Fruit fly (Drosophila melanogaster) whole organism, embryonic: ENCODE measurements around the gene Sirt6.

Experiments
- Atf6 ChIP-seq: fragments of 200-800 bp; sonication (Bioruptor generic); IDR thresholded peaks from 2 replicates; pipeline ENCODE4 v1.3.6; 2022; ENCODE audit warnings: missing biosample characterization, missing genetic modification characterization
- BtbVII ChIP-seq: fragments of 200-800 bp; sonication (Bioruptor generic); optimal IDR thresholded peaks from 3 replicates; lab custom pipeline; 2017; ENCODE audit warnings: missing biosample characterization, mild to moderate bottlenecking, missing genetic modification characterization
- Bteb2 ChIP-seq: fragments of 200-800 bp; sonication (Bioruptor generic); optimal IDR thresholded peaks from 2 replicates; lab custom pipeline; 2016; ENCODE audit warnings: missing biosample characterization, missing genetic modification characterization
- CG1024 ChIP-seq: fragments of 200-800 bp; sonication (Bioruptor generic); IDR thresholded peaks from 2 replicates; pipeline ENCODE4 v1.3.6; 2022; ENCODE audit warnings: missing biosample characterization, missing genetic modification characterization
- CG10979 ChIP-seq: fragments of 200-800 bp; sonication (Bioruptor generic); optimal IDR thresholded peaks from 2 replicates; lab custom pipeline; 2018; ENCODE audit warnings: missing biosample characterization, mild to moderate bottlenecking, missing genetic modification characterization, moderate library complexity
- CG11093 ChIP-seq: fragments of 200-800 bp; sonication (Bioruptor generic); IDR thresholded peaks from 3 replicates; pipeline ENCODE4 v1.3.6; 2022; ENCODE audit warnings: missing biosample characterization, missing genetic modification characterization
- CG11723 ChIP-seq: fragments of 200-800 bp; sonication (Bioruptor generic); optimal IDR thresholded peaks from 2 replicates; lab custom pipeline; 2017; ENCODE audit warnings: missing biosample characterization, mild to moderate bottlenecking, missing genetic modification characterization
- CG12155 ChIP-seq: fragments of 200-800 bp; sonication (Bioruptor generic); optimal IDR thresholded peaks from 3 replicates; lab custom pipeline; 2016; ENCODE audit warnings: missing biosample characterization, missing genetic modification characterization
- CG1233 ChIP-seq: fragments of 200-800 bp; sonication (Bioruptor generic); optimal IDR thresholded peaks from 4 replicates; lab custom pipeline; 2018; ENCODE audit warnings: missing biosample characterization, mild to moderate bottlenecking, missing genetic modification characterization
- CG14050 ChIP-seq: fragments of 200-800 bp; sonication (Bioruptor generic); IDR thresholded peaks from 3 replicates; pipeline ENCODE4 v1.3.6; 2022; ENCODE audit warnings: missing biosample characterization, missing genetic modification characterization
- CG18764 ChIP-seq: fragments of 200-800 bp; sonication (Bioruptor generic); optimal IDR thresholded peaks from 3 replicates; lab custom pipeline; 2016; ENCODE audit warnings: missing biosample characterization, missing genetic modification characterization
- CG2120 ChIP-seq: fragments of 200-800 bp; sonication (Bioruptor generic); optimal IDR thresholded peaks from 3 replicates; lab custom pipeline; 2016; ENCODE audit warnings: missing biosample characterization, missing genetic modification characterization
- CG33213 ChIP-seq: fragments of 200-800 bp; sonication (Bioruptor generic); optimal IDR thresholded peaks from 3 replicates; lab custom pipeline; 2016; ENCODE audit warnings: missing biosample characterization, missing genetic modification characterization
- CG3838 ChIP-seq: fragments of 200-800 bp; sonication (Bioruptor generic); optimal IDR thresholded peaks from 3 replicates; lab custom pipeline; 2016; ENCODE audit warnings: missing biosample characterization, missing genetic modification characterization
- CG4820 ChIP-seq: fragments of 200-800 bp; sonication (Bioruptor generic); optimal IDR thresholded peaks from 3 replicates; lab custom pipeline; 2016; ENCODE audit warnings: missing biosample characterization, missing genetic modification characterization
- CG6254 ChIP-seq: fragments of 200-800 bp; sonication (Bioruptor generic); optimal IDR thresholded peaks from 3 replicates; lab custom pipeline; 2017; ENCODE audit warnings: mild to moderate bottlenecking, missing biosample characterization, missing genetic modification reagents, missing genetic modification characterization
- CG9727 ChIP-seq: fragments of 200-800 bp; sonication (Bioruptor generic); optimal IDR thresholded peaks from 3 replicates; lab custom pipeline; 2017; ENCODE audit warnings: missing biosample characterization, mild to moderate bottlenecking, missing genetic modification characterization
- D19B ChIP-seq: fragments of 200-800 bp; sonication (Bioruptor generic); optimal IDR thresholded peaks from 2 replicates; lab custom pipeline; 2017; ENCODE audit warnings: missing biosample characterization, mild to moderate bottlenecking, missing genetic modification characterization
- Dbx ChIP-seq: fragments of 200-800 bp; sonication (Bioruptor generic); IDR thresholded peaks from 3 replicates; pipeline ENCODE4 v1.3.6; 2022; ENCODE audit warnings: missing biosample characterization, missing genetic modification characterization
- Dip3 ChIP-seq: fragments of 200-800 bp; sonication (Bioruptor generic); optimal IDR thresholded peaks from 3 replicates; lab custom pipeline; 2016; ENCODE audit warnings: missing biosample characterization, missing genetic modification characterization
- Doc2 ChIP-seq: fragments of 200-800 bp; sonication (Bioruptor generic); IDR thresholded peaks from 2 replicates; pipeline ENCODE4 v1.3.6; 2022; ENCODE audit warnings: missing biosample characterization, missing genetic modification characterization
- H2.0 ChIP-seq: fragments of 200-800 bp; sonication (Bioruptor generic); IDR thresholded peaks from 2 replicates; pipeline ENCODE4 v1.3.6; 2022; ENCODE audit warnings: missing biosample characterization, missing genetic modification characterization
- HmgZ ChIP-seq: fragments of 200-800 bp; sonication (Bioruptor generic); optimal IDR thresholded peaks from 2 replicates; lab custom pipeline; 2018; ENCODE audit warnings: missing biosample characterization, mild to moderate bottlenecking, missing genetic modification characterization
- Hmx ChIP-seq: fragments of 200-800 bp; sonication (Bioruptor generic); optimal IDR thresholded peaks from 2 replicates; lab custom pipeline; 2016; ENCODE audit warnings: missing biosample characterization, missing genetic modification characterization
- Kr ChIP-seq: fragments of 200-800 bp; sonication (Bioruptor generic); optimal IDR thresholded peaks from 2 replicates; lab custom pipeline; 2017; ENCODE audit warnings: missing biosample characterization, mild to moderate bottlenecking, missing genetic modification characterization
- Meics ChIP-seq: fragments of 200-800 bp; sonication (Bioruptor generic); optimal IDR thresholded peaks from 2 replicates; lab custom pipeline; 2017; ENCODE audit warnings: missing biosample characterization, mild to moderate bottlenecking, missing genetic modification characterization
- NK7.1 ChIP-seq: fragments of 200-800 bp; sonication (Bioruptor generic); optimal IDR thresholded peaks from 3 replicates; lab custom pipeline; 2016; ENCODE audit warnings: missing biosample characterization, missing genetic modification characterization
- Sox102F ChIP-seq: fragments of 200-800 bp; sonication (Bioruptor generic); optimal IDR thresholded peaks from 2 replicates; lab custom pipeline; 2018; ENCODE audit warnings: missing biosample characterization, mild to moderate bottlenecking, missing genetic modification characterization, moderate library complexity
- ac ChIP-seq: fragments of 200-800 bp; sonication (Bioruptor generic); optimal IDR thresholded peaks from 3 replicates; lab custom pipeline; 2017; ENCODE audit warnings: missing biosample characterization, mild to moderate bottlenecking, missing genetic modification characterization
- amos ChIP-seq: fragments of 200-800 bp; sonication (Bioruptor generic); IDR thresholded peaks from 2 replicates; pipeline ENCODE4 v1.3.6; 2022; ENCODE audit warnings: missing biosample characterization, missing genetic modification characterization; ENCODE audit not compliant: partially characterized antibody
- cato ChIP-seq: fragments of 200-800 bp; sonication (Bioruptor generic); optimal IDR thresholded peaks from 2 replicates; lab custom pipeline; 2016; ENCODE audit warnings: missing biosample characterization, missing genetic modification characterization, borderline replicate concordance
- crol ChIP-seq: fragments of 200-800 bp; sonication (Bioruptor generic); IDR thresholded peaks from 2 replicates; pipeline ENCODE4 v1.3.6; 2022; ENCODE audit warnings: missing biosample characterization, missing genetic modification characterization
- eve ChIP-seq, 2 experiments: fragments of >200 bp; optimal IDR thresholded peaks; 2 replicates each; lab custom pipeline; 2017; ENCODE audit warnings: missing biosample characterization in 2 of 2, missing genetic modification characterization in 2 of 2
- ewg ChIP-seq: fragments of 200-800 bp; sonication (Bioruptor generic); optimal IDR thresholded peaks from 3 replicates; lab custom pipeline; 2017; ENCODE audit warnings: mild to moderate bottlenecking, missing biosample characterization, missing genetic modification reagents, missing genetic modification characterization
- eyg ChIP-seq: fragments of 200-800 bp; sonication (Bioruptor generic); optimal IDR thresholded peaks from 3 replicates; lab custom pipeline; 2016; ENCODE audit warnings: missing biosample characterization, missing genetic modification characterization
- gcm2 ChIP-seq: fragments of 200-800 bp; sonication (Bioruptor generic); optimal IDR thresholded peaks from 2 replicates; lab custom pipeline; 2016; ENCODE audit warnings: missing biosample characterization, missing genetic modification characterization
- gfzf ChIP-seq: fragments of 200-800 bp; sonication (Bioruptor generic); optimal IDR thresholded peaks from 2 replicates; lab custom pipeline; 2016; ENCODE audit warnings: missing biosample characterization, mild to moderate bottlenecking, missing genetic modification characterization, moderate library complexity
- gsb ChIP-seq: fragments of 200-800 bp; sonication (Bioruptor generic); IDR thresholded peaks from 2 replicates; pipeline ENCODE4 v1.3.6; 2022; ENCODE audit warnings: missing biosample characterization, missing genetic modification characterization
- hb ChIP-seq: fragments of 200-800 bp; sonication (Bioruptor generic); IDR thresholded peaks from 3 replicates; pipeline ENCODE4 v1.3.6; 2022; ENCODE audit warnings: missing biosample characterization, missing genetic modification characterization; ENCODE audit not compliant: partially characterized antibody
- lilli ChIP-seq: fragments of 200-800 bp; sonication (Bioruptor generic); optimal IDR thresholded peaks from 3 replicates; lab custom pipeline; 2016; ENCODE audit warnings: missing biosample characterization, missing genetic modification characterization
- lola ChIP-seq, 3 experiments: fragments of >200 bp in 2 of 3; fragments of 200-800 bp in 1 of 3; sonication (Bioruptor generic) in 1 of 3; optimal IDR thresholded peaks; 2 replicates each; lab custom pipeline; 2017 to 2019; ENCODE audit warnings: missing biosample characterization in 3 of 3, missing genetic modification characterization in 3 of 3, mild to moderate bottlenecking in 1 of 3, moderate library complexity in 1 of 3
- org-1 ChIP-seq: fragments of 200-800 bp; sonication (Bioruptor generic); optimal IDR thresholded peaks from 2 replicates; lab custom pipeline; 2017; ENCODE audit warnings: missing biosample characterization, missing genetic modification characterization
- pita ChIP-seq: fragments of 200-800 bp; sonication (Bioruptor generic); optimal IDR thresholded peaks from 2 replicates; lab custom pipeline; 2017; ENCODE audit warnings: missing biosample characterization, mild to moderate bottlenecking, missing genetic modification characterization
- repo ChIP-seq: fragments of 200-800 bp; sonication (Bioruptor generic); optimal IDR thresholded peaks from 2 replicates; lab custom pipeline; 2016; ENCODE audit warnings: missing biosample characterization, missing genetic modification characterization
- sima ChIP-seq: fragments of 200-800 bp; sonication (Bioruptor generic); optimal IDR thresholded peaks from 2 replicates; lab custom pipeline; 2016; ENCODE audit warnings: missing biosample characterization, missing genetic modification characterization
- slbo ChIP-seq: fragments of 200-800 bp; sonication (Bioruptor generic); IDR thresholded peaks from 2 replicates; pipeline ENCODE4 v1.3.6; 2022; ENCODE audit warnings: missing biosample characterization, missing genetic modification characterization
- trem ChIP-seq: fragments of 200-800 bp; optimal IDR thresholded peaks from 3 replicates; lab custom pipeline; 2019; ENCODE audit warnings: missing biosample characterization, mild to moderate bottlenecking, missing genetic modification characterization, moderate library complexity
- tup ChIP-seq: fragments of 200-800 bp; sonication (Bioruptor generic); optimal IDR thresholded peaks from 2 replicates; lab custom pipeline; 2016; ENCODE audit warnings: missing biosample characterization, mild to moderate bottlenecking, missing genetic modification characterization, moderate library complexity
- twi ChIP-seq: fragments of 200-800 bp; optimal IDR thresholded peaks from 2 replicates; lab custom pipeline; 2019; ENCODE audit warnings: missing biosample characterization, mild to moderate bottlenecking, missing genetic modification characterization, moderate library complexity
- zen ChIP-seq: fragments of 200-800 bp; sonication (Bioruptor generic); optimal IDR thresholded peaks from 3 replicates; lab custom pipeline; 2018; ENCODE audit warnings: missing biosample characterization, mild to moderate bottlenecking, missing genetic modification characterization, moderate library complexity
- zen2 ChIP-seq: fragments of 200-800 bp; sonication (Bioruptor generic); IDR thresholded peaks from 3 replicates; pipeline ENCODE4 v1.3.6; 2022; ENCODE audit warnings: missing biosample characterization, missing genetic modification characterization; ENCODE audit not compliant: partially characterized antibody

The Sirt6 gene

dm6 chr3R:10263972-10264536, 2.4 kb upstream of the Sirt6 start, which contains the start of gene Nuak (continued):
- no peak for TF ChIP-seq eve (GFP tag; optimal IDR thresholded peaks at IDR 0.05; lab: Kevin White, UChicago)
- no peak for TF ChIP-seq Doc2 (GFP tag; lab: Robert Waterston, UW)
- peak; percentile 95 for TF ChIP-seq Dip3 (GFP tag; lab: Kevin White, UChicago)
- peak; percentile 97 for TF ChIP-seq lilli (GFP tag; lab: Kevin White, UChicago)
- TF ChIP-seq repo (GFP tag; lab: Kevin White, UChicago), result peak; percentile 93
- TF ChIP-seq CG4820, result peak; percentile 82
- no peak for TF ChIP-seq amos (GFP tag; lab: Robert Waterston, UW)
- peak; percentile 28 for TF ChIP-seq BtbVII (GFP tag; lab: Kevin White, UChicago)
- no peak for TF ChIP-seq CG1024 (GFP tag; lab: Robert Waterston, UW)
- peak; percentile 86 for TF ChIP-seq Bteb2
- peak; percentile 60 for TF ChIP-seq gfzf
- peak; percentile 81 for TF ChIP-seq zen
- TF ChIP-seq gsb, result no peak
- peak; percentile 82 for TF ChIP-seq NK7.1 (GFP tag; lab: Kevin White, UChicago)
- TF ChIP-seq Kr (GFP tag; lab: Kevin White, UChicago), result no peak
- TF ChIP-seq ewg (GFP tag; lab: Kevin White, UChicago), result peak; percentile 78
- TF ChIP-seq H2.0 (GFP tag; lab: Robert Waterston, UW), result no peak
- TF ChIP-seq slbo (GFP tag; lab: Robert Waterston, UW), result no peak
- peak; percentile 37 for TF ChIP-seq org-1
- peak; percentile 94 for TF ChIP-seq Hmx (GFP tag; lab: Kevin White, UChicago)
- peak; percentile 80 for TF ChIP-seq Sox102F (GFP tag; lab: Kevin White, UChicago)
- peak; percentile 85 for TF ChIP-seq eyg (GFP tag; lab: Kevin White, UChicago)
- peak; percentile 97 for TF ChIP-seq CG33213 (GFP tag; lab: Kevin White, UChicago)
- peak; percentile 46 for TF ChIP-seq CG6254 (GFP tag; lab: Kevin White, UChicago)
- peak; percentile 68 for TF ChIP-seq CG11723 (GFP tag; lab: Kevin White, UChicago)
- peak in 1 of 3 experiments; percentile 78 for TF ChIP-seq lola (GFP tag; optimal IDR thresholded peaks at IDR 0.05; lab: Kevin White, UChicago)
- no peak for TF ChIP-seq Atf6
- TF ChIP-seq CG11093 (GFP tag; lab: Robert Waterston, UW), result peak; percentile 84
- no peak for TF ChIP-seq zen2 (GFP tag; lab: Robert Waterston, UW)
- peak; percentile 97 for TF ChIP-seq CG2120 (GFP tag; lab: Kevin White, UChicago)
- peak; percentile 85 for TF ChIP-seq trem (tag; lab: Kevin White, UChicago)
- peak; percentile 91 for TF ChIP-seq HmgZ (tag; lab: Kevin White, UChicago)
- TF ChIP-seq CG14050 (GFP tag; lab: Robert Waterston, UW), result no peak
- TF ChIP-seq crol (GFP tag; lab: Robert Waterston, UW), result no peak
- peak; percentile 74 for TF ChIP-seq cato (GFP tag; lab: Kevin White, UChicago)
- TF ChIP-seq Dbx, result no peak
- TF ChIP-seq CG10979 (tag; lab: Kevin White, UChicago), result peak; percentile 70
- peak; percentile 74 for TF ChIP-seq gcm2 (GFP tag; lab: Kevin White, UChicago)
- peak; percentile 59 for TF ChIP-seq twi
- peak; percentile 70 for TF ChIP-seq CG3838 (GFP tag; lab: Kevin White, UChicago)
- TF ChIP-seq CG9727 (GFP tag; lab: Kevin White, UChicago), result peak; percentile 92
- TF ChIP-seq tup (GFP tag; lab: Kevin White, UChicago), result peak; percentile 88
- peak; percentile 68 for TF ChIP-seq pita (GFP tag; lab: Kevin White, UChicago)
- peak; percentile 37 for TF ChIP-seq D19B (GFP tag; lab: Kevin White, UChicago)
- peak; percentile 92 for TF ChIP-seq CG12155 (GFP tag; lab: Kevin White, UChicago)
- peak; percentile 41 for TF ChIP-seq ac (GFP tag; lab: Kevin White, UChicago)
- TF ChIP-seq CG18764, result peak; percentile 87
- TF ChIP-seq sima, result peak; percentile 61
- no peak for TF ChIP-seq hb (GFP tag; lab: Robert Waterston, UW)
- TF ChIP-seq Meics (GFP tag; lab: Kevin White, UChicago), result peak; percentile 84
- peak; percentile 74 for TF ChIP-seq CG1233 (GFP tag; lab: Kevin White, UChicago)
